Worm (Caenorhabditis elegans): ENCODE measurements around the gene Y54F10AM.11.

ce11 chrIII:2546298-2546697 lies 17.5 kb downstream of the Y54F10AM.11 start:
- TF ChIP-seq elt-3 (tag; optimal IDR thresholded peaks at IDR 0.05) (no peak), zag-1 (tag; optimal IDR thresholded peaks at IDR 0.05) (no peak), skn-1 (tag; optimal IDR thresholded peaks at IDR 0.05) (no peak), snpc-4 (tag; optimal IDR thresholded peaks at IDR 0.05) (no peak), ztf-1 (GFP tag; conservative IDR thresholded peaks at IDR 0.05) (no peak), elt-1 (tag; optimal IDR thresholded peaks at IDR 0.05) (no peak), lin-13 (GFP tag; optimal IDR thresholded peaks at IDR 0.05) (no peak), unc-62 (GFP tag; optimal IDR thresholded peaks at IDR 0.05) (no peak), nhr-12 (tag; optimal IDR thresholded peaks at IDR 0.05) (no peak), lin-39 (tag; optimal IDR thresholded peaks at IDR 0.05) (no peak), fos-1 (tag; optimal IDR thresholded peaks at IDR 0.05) (no peak), sma-9 (GFP tag; optimal IDR thresholded peaks at IDR 0.05) (no peak), sma-9 (tag; optimal IDR thresholded peaks at IDR 0.05) (no peak), nhr-25 (tag; optimal IDR thresholded peaks at IDR 0.05) (no peak)
